Worm (Caenorhabditis elegans) whole organism, mixed stage, embryonic: ENCODE data around the gene F49H6.15.

ENCODE experiments used
- M03D4.4 ChIP-seq: sonication (generic microtip); optimal IDR thresholded peaks from 2 replicates; lab custom pipeline; 2017; ENCODE audit warnings: mild to moderate bottlenecking, missing genetic modification characterization, missing compliant biosample characterization
- bed-3 ChIP-seq: fragments of 200-800 bp; sonication (Bioruptor generic); optimal IDR thresholded peaks from 3 replicates; lab custom pipeline; 2018; ENCODE audit warnings: mild to moderate bottlenecking, missing genetic modification characterization, moderate library complexity, missing compliant biosample characterization
- ceh-39 ChIP-seq: fragments of 150-350 bp; optimal IDR thresholded peaks from 2 replicates; lab custom pipeline; 2014; ENCODE audit warnings: missing biosample characterization, missing genetic modification characterization
- ceh-43 ChIP-seq: fragments of 200-800 bp; sonication (Bioruptor generic); optimal IDR thresholded peaks from 2 replicates; lab custom pipeline; 2018; ENCODE audit warnings: mild to moderate bottlenecking, missing genetic modification characterization, moderate library complexity, missing compliant biosample characterization
- ceh-83 ChIP-seq: fragments of 200-800 bp; sonication (Bioruptor generic); optimal IDR thresholded peaks from 2 replicates; lab custom pipeline; 2018; ENCODE audit warnings: mild to moderate bottlenecking, missing genetic modification characterization, missing compliant biosample characterization
- ces-1 ChIP-seq: fragments of 150-350 bp; optimal IDR thresholded peaks from 2 replicates; lab custom pipeline; 2014; ENCODE audit warnings: missing biosample characterization, missing genetic modification reagents, missing genetic modification characterization
- cnd-1 ChIP-seq: fragments of 200-800 bp; sonication (Bioruptor generic); optimal IDR thresholded peaks from 2 replicates; lab custom pipeline; 2018; ENCODE audit warnings: mild to moderate bottlenecking, missing genetic modification characterization, missing compliant biosample characterization
- drap-1 ChIP-seq: fragments of 200-800 bp; sonication (Bioruptor generic); optimal IDR thresholded peaks from 3 replicates; lab custom pipeline; 2018; ENCODE audit warnings: mild to moderate bottlenecking, missing genetic modification characterization, missing compliant biosample characterization
- elt-1 ChIP-seq: sonication (generic microtip); optimal IDR thresholded peaks from 2 replicates; lab custom pipeline; 2017; ENCODE audit warnings: missing genetic modification characterization, mild to moderate bottlenecking, missing compliant biosample characterization, antibody characterized with exemption, moderate library complexity, borderline replicate concordance; ENCODE audit not compliant: insufficient read depth
- elt-3 ChIP-seq: fragments of 150-350 bp; optimal IDR thresholded peaks from 2 replicates; lab custom pipeline; 2014; ENCODE audit warnings: missing biosample characterization, missing genetic modification characterization
- flh-1 ChIP-seq: fragments of 200-800 bp; sonication (Bioruptor generic); optimal IDR thresholded peaks from 2 replicates; lab custom pipeline; 2018; ENCODE audit warnings: mild to moderate bottlenecking, missing genetic modification characterization, moderate library complexity, missing compliant biosample characterization
- ham-2 ChIP-seq: fragments of 200-800 bp; sonication (Bioruptor generic); optimal IDR thresholded peaks from 2 replicates; lab custom pipeline; 2018; ENCODE audit warnings: mild to moderate bottlenecking, missing genetic modification characterization, missing compliant biosample characterization
- hlh-1 ChIP-seq: fragments of 150-350 bp; optimal IDR thresholded peaks from 2 replicates; lab custom pipeline; 2014; ENCODE audit warnings: missing biosample characterization, missing genetic modification reagents, missing genetic modification characterization
- lin-13 ChIP-seq: fragments of 150-350 bp; optimal IDR thresholded peaks from 2 replicates; lab custom pipeline; 2014; ENCODE audit warnings: missing biosample characterization, missing genetic modification characterization
- lin-32 ChIP-seq: fragments of 200-800 bp; sonication (Bioruptor generic); optimal IDR thresholded peaks from 2 replicates; lab custom pipeline; 2018; ENCODE audit warnings: mild to moderate bottlenecking, missing genetic modification characterization, missing compliant biosample characterization
- lsy-2 ChIP-seq: fragments of 150-350 bp; optimal IDR thresholded peaks from 2 replicates; lab custom pipeline; 2014; ENCODE audit warnings: missing biosample characterization, missing genetic modification characterization
- mab-5 ChIP-seq: fragments of 150-350 bp; optimal IDR thresholded peaks from 2 replicates; lab custom pipeline; 2014; ENCODE audit warnings: missing biosample characterization, missing genetic modification characterization
- mep-1 ChIP-seq: fragments of 150-350 bp; optimal IDR thresholded peaks from 2 replicates; lab custom pipeline; 2017; ENCODE audit warnings: missing biosample characterization, missing genetic modification reagents, missing genetic modification characterization, inconsistent platforms
- mls-2 ChIP-seq: sonication (generic microtip); optimal IDR thresholded peaks from 2 replicates; lab custom pipeline; 2016; ENCODE audit warnings: mild to moderate bottlenecking, missing genetic modification characterization, moderate library complexity, missing compliant biosample characterization
- nhr-12 ChIP-seq: fragments of 150-350 bp; optimal IDR thresholded peaks from 2 replicates; lab custom pipeline; 2014; ENCODE audit warnings: missing biosample characterization, missing genetic modification characterization
- nhr-2 ChIP-seq: fragments of 150-350 bp; optimal IDR thresholded peaks from 2 replicates; lab custom pipeline; 2014; ENCODE audit warnings: missing biosample characterization, missing genetic modification characterization
- nhr-237 ChIP-seq: fragments of 150-350 bp; optimal IDR thresholded peaks from 2 replicates; lab custom pipeline; 2014; ENCODE audit warnings: missing biosample characterization, missing genetic modification characterization
- nhr-28 ChIP-seq: fragments of 150-350 bp; optimal IDR thresholded peaks from 2 replicates; lab custom pipeline; 2014; ENCODE audit warnings: missing biosample characterization, missing genetic modification characterization
- nhr-76 ChIP-seq: sonication (generic microtip); optimal IDR thresholded peaks from 2 replicates; lab custom pipeline; 2017; ENCODE audit warnings: missing biosample characterization, missing genetic modification characterization
- pha-4 ChIP-seq: fragments of 150-350 bp; optimal IDR thresholded peaks from 2 replicates; lab custom pipeline; 2018; ENCODE audit warnings: missing biosample characterization, missing genetic modification reagents, missing genetic modification characterization
- sem-2 ChIP-seq: fragments of 200-800 bp; sonication (Bioruptor generic); optimal IDR thresholded peaks from 2 replicates; lab custom pipeline; 2018; ENCODE audit warnings: mild to moderate bottlenecking, missing genetic modification characterization, missing compliant biosample characterization
- snpc-4 ChIP-seq: fragments of 150-350 bp; optimal IDR thresholded peaks from 2 replicates; lab custom pipeline; 2014; ENCODE audit warnings: missing biosample characterization, missing genetic modification characterization
- sptf-1 ChIP-seq: sonication (generic microtip); optimal IDR thresholded peaks from 2 replicates; lab custom pipeline; 2017; ENCODE audit warnings: mild to moderate bottlenecking, missing genetic modification characterization, moderate library complexity, missing compliant biosample characterization
- tbx-8 ChIP-seq: fragments of 200-800 bp; sonication (Bioruptor generic); optimal IDR thresholded peaks from 2 replicates; lab custom pipeline; 2018; ENCODE audit warnings: mild to moderate bottlenecking, missing genetic modification characterization, moderate library complexity, missing compliant biosample characterization
- unc-120 ChIP-seq: sonication (generic microtip); optimal IDR thresholded peaks from 2 replicates; lab custom pipeline; 2017; ENCODE audit warnings: missing genetic modification characterization, missing compliant biosample characterization; ENCODE audit not compliant: poor library complexity, severe bottlenecking
- unc-39 ChIP-seq: fragments of 150-350 bp; optimal IDR thresholded peaks from 2 replicates; lab custom pipeline; 2014; ENCODE audit warnings: missing biosample characterization, missing genetic modification characterization
- unc-62 ChIP-seq: fragments of 150-350 bp; optimal IDR thresholded peaks from 2 replicates; lab custom pipeline; 2014; ENCODE audit warnings: missing biosample characterization, missing genetic modification reagents, missing genetic modification characterization
- ztf-11 ChIP-seq: fragments of 150-350 bp; optimal IDR thresholded peaks from 2 replicates; lab custom pipeline; 2014; ENCODE audit warnings: missing biosample characterization, missing genetic modification characterization

F49H6.15 gene

ce11 chrV:17014050-17014449 lies 12.1 kb downstream of the F49H6.15 start, which contains the start of gene clc-13:
clc-13 (plus strand) TSS chrV:17014408.
- TF ChIP-seq ceh-43 (GFP tag; lab: Kevin White, UChicago) (no peak), drap-1 (GFP tag; lab: Kevin White, UChicago) (no peak), snpc-4 (no peak), ces-1 (GFP tag; lab: Kevin White, UChicago) (no peak), hlh-1 (tag; lab: Kevin White, UChicago) (no peak), mab-5 (tag; lab: Kevin White, UChicago) (no peak), elt-3 (no peak), ham-2 (GFP tag; lab: Kevin White, UChicago) (no peak), ztf-11 (tag; lab: Kevin White, UChicago) (no peak), M03D4.4 (tag; lab: Kevin White, UChicago) (no peak), unc-62 (GFP tag; lab: Kevin White, UChicago) (no peak), unc-120 (tag; lab: Kevin White, UChicago) (no peak), nhr-28 (tag; lab: Kevin White, UChicago) (no peak)

- TF ChIP-seq ces-1 (GFP tag; lab: Kevin White, UChicago) (no peak), lin-13 (no peak), ceh-83 (GFP tag; lab: Kevin White, UChicago) (no peak), mls-2 (no peak), bed-3 (GFP tag; lab: Kevin White, UChicago) (no peak), lin-32 (GFP tag; lab: Kevin White, UChicago) (no peak), pha-4 (no peak), drap-1 (GFP tag; lab: Kevin White, UChicago) (no peak), lsy-2 (tag; lab: Kevin White, UChicago) (no peak), unc-120 (tag; lab: Kevin White, UChicago) (no peak), elt-1 (tag; lab: Kevin White, UChicago) (no peak), hlh-1 (tag; lab: Kevin White, UChicago) (no peak), mep-1 (no peak), cnd-1 (tag; lab: Kevin White, UChicago) (no peak), unc-39 (tag; lab: Kevin White, UChicago) (no peak), ham-2 (GFP tag; lab: Kevin White, UChicago) (no peak), sptf-1 (no peak), nhr-76 (no peak), ztf-11 (tag; lab: Kevin White, UChicago) (no peak)
- TF ChIP-seq, all 35 proteins: peak for 0
These were observed 13.0 kb downstream of the F49H6.15 start, which contains the start of gene clec-241 for ce11 chrV:17013232-17013631. clec-241 (minus strand) TSS chrV:17013332.

DNA sequence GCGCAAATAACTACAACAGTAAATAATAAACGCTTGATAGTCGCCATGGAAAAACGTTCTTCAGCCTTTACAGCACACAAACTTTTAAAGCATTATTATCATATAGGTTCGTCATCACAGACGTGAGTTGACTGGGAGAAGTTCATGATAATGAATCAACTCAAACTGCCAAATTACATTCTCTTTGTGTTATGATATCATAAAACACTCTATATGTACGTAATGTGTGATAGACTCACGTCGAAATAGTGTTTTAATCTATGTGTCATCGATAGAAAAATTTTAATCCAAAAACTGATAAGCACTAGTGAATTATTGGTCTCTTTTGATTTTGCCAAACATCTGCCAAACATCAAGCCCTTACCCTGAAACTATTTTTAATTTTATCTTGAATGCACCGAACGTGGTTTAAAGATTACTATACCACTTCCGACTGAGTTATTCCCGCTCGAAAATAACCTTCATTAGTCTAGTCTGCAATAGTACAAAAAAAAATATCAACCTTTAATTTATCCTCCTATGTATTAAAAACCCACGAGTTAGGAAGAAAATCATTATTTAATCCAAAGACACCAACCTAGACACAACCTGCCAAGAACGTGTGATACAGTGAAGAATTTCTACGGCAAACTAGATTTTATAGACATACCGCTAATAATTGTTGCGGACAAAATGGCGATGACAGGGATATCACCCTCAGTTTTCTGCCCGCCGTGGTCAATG lies 16.7 kb downstream of the F49H6.15 start, which contains the start of the genes clc-12 and clec-240:
TSS of gene clc-12 (minus strand) at position 47 of the 723 bp plus-strand sequence.
TSS of gene clec-240 (plus strand) at position 673 of the 723 bp plus-strand sequence.
- TF ChIP-seq cnd-1 (tag; lab: Kevin White, UChicago) (no peak), lin-32 (GFP tag; lab: Kevin White, UChicago) (no peak), sptf-1 (no peak), sem-2 (no peak), ceh-43 (GFP tag; lab: Kevin White, UChicago) (no peak), M03D4.4 (tag; lab: Kevin White, UChicago) (no peak), lin-13 (no peak)
- TF ChIP-seq, all 35 proteins: peak for 0

ce11 chrV:17008302-17008701 lies 17.9 kb downstream of the F49H6.15 start, which contains the start of gene sri-69:
sri-69 (minus strand) TSS chrV:17008402.
- TF ChIP-seq ceh-43 (GFP tag; lab: Kevin White, UChicago): no peak
- TF ChIP-seq lsy-2 (tag; lab: Kevin White, UChicago): no peak
- TF ChIP-seq nhr-2 (tag; lab: Kevin White, UChicago): no peak
- TF ChIP-seq bed-3 (GFP tag; lab: Kevin White, UChicago): no peak
- no peak for TF ChIP-seq ham-2 (GFP tag; lab: Kevin White, UChicago)
- TF ChIP-seq nhr-28 (tag; lab: Kevin White, UChicago): no peak
- no peak for TF ChIP-seq unc-62 (GFP tag; lab: Kevin White, UChicago)
- TF ChIP-seq nhr-12 (tag; lab: Kevin White, UChicago): no peak
- TF ChIP-seq ceh-83 (GFP tag; lab: Kevin White, UChicago): no peak
- TF ChIP-seq flh-1: no peak
- TF ChIP-seq tbx-8 (GFP tag; lab: Kevin White, UChicago): no peak
- TF ChIP-seq nhr-237: no peak
- TF ChIP-seq unc-120 (tag; lab: Kevin White, UChicago): no peak
- no peak for TF ChIP-seq elt-1 (tag; lab: Kevin White, UChicago)
- no peak for TF ChIP-seq ceh-39 (tag; lab: Kevin White, UChicago)
- no peak for TF ChIP-seq hlh-1 (tag; lab: Kevin White, UChicago)
- TF ChIP-seq ztf-11 (tag; lab: Kevin White, UChicago): no peak
- TF ChIP-seq, all 35 proteins: peak for 0
